Worm (Caenorhabditis elegans) whole organism, young adult: ENCODE data around the gene dmsr-8.

Experiments
- D2030.7 ChIP-seq: fragments of 200-800 bp; sonication (Bioruptor generic); IDR thresholded peaks from 2 replicates; pipeline ENCODE4 v1.3.6; 2022; ENCODE audit warnings: missing genetic modification reagents, missing genetic modification characterization, missing compliant biosample characterization
- bed-2 ChIP-seq: fragments of 200-800 bp; sonication (Bioruptor generic); IDR thresholded peaks from 2 replicates; pipeline ENCODE4 v1.3.6; 2022; ENCODE audit warnings: missing genetic modification reagents, missing genetic modification characterization, missing compliant biosample characterization
- dpl-1 ChIP-seq: fragments of 150-350 bp; optimal IDR thresholded peaks from 2 replicates; lab custom pipeline; 2014; ENCODE audit warnings: missing biosample characterization, missing genetic modification reagents, missing genetic modification characterization
- ets-4 ChIP-seq: fragments of 200-800 bp; sonication (Bioruptor generic); optimal IDR thresholded peaks from 2 replicates; lab custom pipeline; 2018; ENCODE audit warnings: mild to moderate bottlenecking, missing genetic modification characterization, missing compliant biosample characterization
- let-526 ChIP-seq: fragments of 200-800 bp; sonication (Bioruptor generic); IDR thresholded peaks from 2 replicates; pipeline ENCODE4 v1.3.6; 2022; ENCODE audit warnings: missing genetic modification reagents, missing genetic modification characterization, missing compliant biosample characterization
- nhr-90 ChIP-seq: sonication (generic microtip); optimal IDR thresholded peaks from 2 replicates; lab custom pipeline; 2016; ENCODE audit warnings: missing genotype, mild to moderate bottlenecking, missing genetic modification characterization, missing compliant biosample characterization
- rcor-1 ChIP-seq: fragments of 200-800 bp; sonication (Bioruptor generic); IDR thresholded peaks from 2 replicates; pipeline ENCODE4 v1.3.6; 2022; ENCODE audit warnings: missing genetic modification reagents, missing genetic modification characterization, missing compliant biosample characterization
- snpc-4 ChIP-seq, 5 experiments: fragments of 150-350 bp in 1 of 5; sonication (generic microtip) in 4 of 5; optimal IDR thresholded peaks; 2 replicates each; lab custom pipeline; 2014 to 2018; ENCODE audit warnings: missing genetic modification characterization in 5 of 5, missing biosample characterization in 3 of 5, antibody characterized with exemption in 2 of 5, mild to moderate bottlenecking in 2 of 5, missing compliant biosample characterization in 2 of 5, missing genotype in 2 of 5, moderate library complexity in 2 of 5, missing genetic modification reagents in 1 of 5
- unc-130 ChIP-seq: sonication (generic microtip); optimal IDR thresholded peaks from 2 replicates; lab custom pipeline; 2016; ENCODE audit warnings: missing genetic modification reagents, missing genetic modification characterization, missing compliant biosample characterization
- xnd-1 ChIP-seq: sonication (generic microtip); optimal IDR thresholded peaks from 2 replicates; lab custom pipeline; 2016; ENCODE audit warnings: missing genotype, missing genetic modification reagents, missing genetic modification characterization, missing compliant biosample characterization

- TF ChIP-seq snpc-4 (GFP tag; optimal IDR thresholded peaks at IDR 0.05; lab: Kevin White, UChicago): no peak
- no peak for TF ChIP-seq snpc-4 (tag; optimal IDR thresholded peaks at IDR 0.05; lab: Kevin White, UChicago)
- TF ChIP-seq bed-2 (GFP tag; lab: Robert Waterston, UW): no peak
- no peak for TF ChIP-seq dpl-1 (GFP tag; lab: Kevin White, UChicago)
- no peak for TF ChIP-seq nhr-90 (tag; lab: Kevin White, UChicago)
- no peak for TF ChIP-seq rcor-1 (GFP tag; lab: Robert Waterston, UW)
- TF ChIP-seq ets-4 (GFP tag; lab: Kevin White, UChicago): no peak
- no peak for TF ChIP-seq D2030.7
- TF ChIP-seq xnd-1 (tag; lab: Kevin White, UChicago): no peak
- no peak for TF ChIP-seq let-526 (GFP tag; lab: Robert Waterston, UW)
- no peak for TF ChIP-seq unc-130 (GFP tag; lab: Kevin White, UChicago)
Measured at ce11 chrV:10514271-10514670, at the start of gene dmsr-8.
